Worm (Caenorhabditis elegans) whole organism, L2 larva: ENCODE measurements around the gene C04E6.7.

Experiments
- C34F6.9 ChIP-seq: fragments of 150-350 bp; optimal IDR thresholded peaks from 2 replicates; lab custom pipeline; 2014; ENCODE audit warnings: missing biosample characterization, missing genetic modification characterization
- R02D3.7 ChIP-seq: fragments of 150-350 bp; optimal IDR thresholded peaks from 2 replicates; lab custom pipeline; 2014; ENCODE audit warnings: missing biosample characterization, missing genetic modification characterization
- Y55F3AM.14 ChIP-seq: fragments of 200-800 bp; sonication (Bioruptor generic); optimal IDR thresholded peaks from 2 replicates; lab custom pipeline; 2018; ENCODE audit warnings: mild to moderate bottlenecking, missing genetic modification characterization, missing compliant biosample characterization
- ZK546.5 ChIP-seq: sonication (generic microtip); optimal IDR thresholded peaks from 2 replicates; lab custom pipeline; 2017; ENCODE audit warnings: missing biosample characterization, missing genetic modification characterization
- aly-2 ChIP-seq: fragments of 150-350 bp; optimal IDR thresholded peaks from 2 replicates; lab custom pipeline; 2014; ENCODE audit warnings: missing biosample characterization, missing genetic modification characterization
- ama-1 ChIP-seq: fragments of 150-350 bp; optimal IDR thresholded peaks from 2 replicates; lab custom pipeline; 2018; ENCODE audit warnings: inconsistent platforms
- ceh-16 ChIP-seq: fragments of 150-350 bp; optimal IDR thresholded peaks from 2 replicates; lab custom pipeline; 2014; ENCODE audit warnings: missing biosample characterization, missing genetic modification characterization
- ceh-82 ChIP-seq: fragments of 150-350 bp; optimal IDR thresholded peaks from 2 replicates; lab custom pipeline; 2014; ENCODE audit warnings: missing biosample characterization, missing genetic modification characterization
- dmd-4 ChIP-seq: sonication (generic microtip); optimal IDR thresholded peaks from 2 replicates; lab custom pipeline; 2017; ENCODE audit warnings: missing biosample characterization, missing genetic modification characterization
- egl-27 ChIP-seq: sonication (generic microtip); optimal IDR thresholded peaks from 3 replicates; lab custom pipeline; 2017; ENCODE audit warnings: missing biosample characterization, missing genetic modification reagents, missing genetic modification characterization
- fos-1 ChIP-seq: fragments of 150-350 bp; optimal IDR thresholded peaks from 2 replicates; lab custom pipeline; 2014; ENCODE audit warnings: missing biosample characterization, missing genetic modification characterization
- lin-11 ChIP-seq: fragments of 150-350 bp; sonication (generic microtip); optimal IDR thresholded peaks from 2 replicates; lab custom pipeline; 2014; ENCODE audit warnings: missing biosample characterization, missing genetic modification characterization, inconsistent platforms, mixed read lengths
- lin-39 ChIP-seq: fragments of 150-350 bp; optimal IDR thresholded peaks from 2 replicates; lab custom pipeline; 2014; ENCODE audit warnings: missing biosample characterization, missing genetic modification reagents, missing genetic modification characterization
- lsy-2 ChIP-seq, 2 experiments: fragments of 150-350 bp in 1 of 2; sonication (generic microtip) in 1 of 2; optimal IDR thresholded peaks; 2 replicates each; lab custom pipeline; 2014 to 2017; ENCODE audit warnings: missing biosample characterization in 2 of 2, missing genetic modification characterization in 2 of 2
- mbf-1 ChIP-seq: sonication (generic microtip); optimal IDR thresholded peaks from 2 replicates; lab custom pipeline; 2017; ENCODE audit warnings: missing biosample characterization, missing genetic modification characterization
- nhr-11 ChIP-seq: fragments of 150-350 bp; optimal IDR thresholded peaks from 2 replicates; lab custom pipeline; 2014; ENCODE audit warnings: missing biosample characterization, missing genetic modification characterization
- nhr-12 ChIP-seq: fragments of 150-350 bp; optimal IDR thresholded peaks from 2 replicates; lab custom pipeline; 2014; ENCODE audit warnings: missing biosample characterization, missing genetic modification characterization
- nhr-129 ChIP-seq: fragments of 150-350 bp; optimal IDR thresholded peaks from 2 replicates; lab custom pipeline; 2014; ENCODE audit warnings: missing biosample characterization, missing genetic modification characterization
- nhr-21 ChIP-seq: fragments of 150-350 bp; optimal IDR thresholded peaks from 2 replicates; lab custom pipeline; 2014; ENCODE audit warnings: missing biosample characterization, missing genetic modification characterization
- nhr-237 ChIP-seq: fragments of 150-350 bp; optimal IDR thresholded peaks from 2 replicates; lab custom pipeline; 2014; ENCODE audit warnings: missing biosample characterization, missing genetic modification characterization
- nhr-25 ChIP-seq: fragments of 150-350 bp; sonication (generic microtip); optimal IDR thresholded peaks from 3 replicates; lab custom pipeline; 2014; ENCODE audit warnings: missing biosample characterization, missing genetic modification characterization
- nhr-77 ChIP-seq: fragments of 150-350 bp; optimal IDR thresholded peaks from 2 replicates; lab custom pipeline; 2014; ENCODE audit warnings: missing biosample characterization, missing genetic modification characterization
- peb-1 ChIP-seq: fragments of 150-350 bp; optimal IDR thresholded peaks from 2 replicates; lab custom pipeline; 2014; ENCODE audit warnings: missing biosample characterization, missing genetic modification characterization
- sem-4 ChIP-seq: fragments of 150-350 bp; optimal IDR thresholded peaks from 2 replicates; lab custom pipeline; 2014; ENCODE audit warnings: missing biosample characterization, missing genetic modification reagents, missing genetic modification characterization
- skn-1 ChIP-seq: sonication (generic microtip); optimal IDR thresholded peaks from 2 replicates; lab custom pipeline; 2017; ENCODE audit warnings: missing biosample characterization, missing genetic modification characterization
- sma-3 ChIP-seq: sonication (generic microtip); optimal IDR thresholded peaks from 2 replicates; lab custom pipeline; 2016; ENCODE audit warnings: missing genetic modification reagents, missing genetic modification characterization, missing compliant biosample characterization
- sma-9 ChIP-seq, 2 experiments: fragments of 150-350 bp in 1 of 2; sonication (generic microtip) in 1 of 2; optimal IDR thresholded peaks; 2 replicates each; lab custom pipeline; 2014 to 2016; ENCODE audit warnings: missing genetic modification characterization in 2 of 2, mild to moderate bottlenecking in 1 of 2, missing biosample characterization in 1 of 2, missing compliant biosample characterization in 1 of 2, missing genetic modification reagents in 1 of 2, moderate library complexity in 1 of 2
- snpc-4 ChIP-seq: fragments of 150-350 bp; optimal IDR thresholded peaks from 2 replicates; lab custom pipeline; 2014; ENCODE audit warnings: missing biosample characterization, missing genetic modification characterization
- unc-39 ChIP-seq: fragments of 150-350 bp; optimal IDR thresholded peaks from 2 replicates; lab custom pipeline; 2014; ENCODE audit warnings: missing biosample characterization, missing genetic modification characterization
- unc-55 ChIP-seq: fragments of 150-350 bp; sonication (generic microtip); optimal IDR thresholded peaks from 3 replicates; lab custom pipeline; 2014; ENCODE audit warnings: missing biosample characterization, missing genetic modification reagents, missing genetic modification characterization
- unc-62 ChIP-seq: fragments of 150-350 bp; optimal IDR thresholded peaks from 2 replicates; lab custom pipeline; 2014; ENCODE audit warnings: missing biosample characterization, missing genetic modification reagents, missing genetic modification characterization
- zag-1 ChIP-seq: fragments of 150-350 bp; optimal IDR thresholded peaks from 2 replicates; lab custom pipeline; 2014; ENCODE audit warnings: missing biosample characterization, missing genetic modification characterization
- ztf-1 ChIP-seq: fragments of 200-800 bp; sonication (Bioruptor generic); conservative IDR thresholded peaks from 2 replicates; pipeline ENCODE4 v1.3.6; 2022; ENCODE audit warnings: missing genetic modification characterization, missing compliant biosample characterization
- ztf-11 ChIP-seq: sonication (generic microtip); optimal IDR thresholded peaks from 2 replicates; lab custom pipeline; 2017; ENCODE audit warnings: missing biosample characterization, missing genetic modification characterization
- ztf-4 ChIP-seq: fragments of 150-350 bp; optimal IDR thresholded peaks from 2 replicates; lab custom pipeline; 2014; ENCODE audit warnings: missing biosample characterization, missing genetic modification characterization

C04E6.7 gene

DNA sequence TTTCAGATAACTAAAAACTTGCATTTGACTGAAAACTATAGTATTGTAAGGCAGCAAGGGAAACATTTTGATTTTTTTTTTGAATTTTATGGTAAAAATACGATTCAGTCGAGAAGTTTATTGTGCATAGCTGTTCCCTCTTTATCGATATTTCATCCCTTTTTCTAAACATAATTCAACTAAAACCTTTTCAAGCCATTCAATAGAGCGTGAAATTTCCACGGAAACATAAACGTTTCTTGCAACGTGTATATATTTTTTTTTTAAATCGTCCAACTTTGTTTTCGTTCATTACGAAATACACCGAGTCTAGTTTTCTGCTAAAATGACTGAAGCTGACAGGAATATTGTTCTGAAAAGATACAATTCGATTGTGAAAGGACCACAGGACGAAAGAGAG is 21.4 kb upstream of the C04E6.7 start, which contains the start of gene C02G6.2:
TSS of gene C02G6.2 (plus strand) at position 301 of the 400 bp plus-strand sequence.
- TF ChIP-seq R02D3.7 (tag; lab: Kevin White, UChicago) (no peak), ztf-4 (tag; lab: Kevin White, UChicago) (no peak), ztf-11 (tag; lab: Kevin White, UChicago) (no peak), sem-4 (no peak), mbf-1 (tag; lab: Kevin White, UChicago) (no peak), Y55F3AM.14 (no peak), lsy-2 (tag; optimal IDR thresholded peaks at IDR 0.05; lab: Kevin White, UChicago) (no peak), C34F6.9 (tag; lab: Kevin White, UChicago) (no peak), zag-1 (tag; lab: Kevin White, UChicago) (no peak), nhr-12 (no peak), dmd-4 (no peak), nhr-237 (tag; lab: Kevin White, UChicago) (no peak), ceh-82 (tag; lab: Kevin White, UChicago) (no peak), unc-39 (tag; lab: Kevin White, UChicago) (no peak), unc-55 (no peak), nhr-25 (tag; lab: Kevin White, UChicago) (no peak)

ce11 chrV:5876966-5877365 is 16.1 kb upstream of the C04E6.7 start:
- no peak for TF ChIP-seq unc-62 (GFP tag; lab: Kevin White, UChicago)
- TF ChIP-seq, all 48 proteins: peak for 0

DNA sequence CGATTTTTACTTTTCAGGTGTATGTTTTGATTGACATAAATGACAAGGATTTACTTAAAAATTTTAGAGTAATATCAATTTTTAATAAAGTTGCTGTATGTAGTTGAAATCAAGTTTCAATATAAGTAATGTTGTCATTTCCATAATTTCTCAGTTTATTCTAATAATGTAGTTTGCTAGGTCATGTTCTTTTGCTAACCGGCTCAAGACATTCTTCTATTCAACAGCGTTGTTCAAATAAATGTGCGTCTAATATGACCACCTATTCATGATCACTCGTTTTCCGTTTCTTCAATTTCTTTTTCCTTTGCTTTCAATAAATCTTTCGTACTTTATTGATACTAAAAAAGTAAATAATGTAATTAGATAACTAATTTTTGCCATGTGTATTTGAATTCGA is 13.1 kb upstream of the C04E6.7 start, which contains the start of gene C02G6.3:
TSS of gene C02G6.3 (plus strand) at position 301 of the 400 bp plus-strand sequence.
- TF ChIP-seq mbf-1 (tag; lab: Kevin White, UChicago): no peak
- no peak for TF ChIP-seq aly-2 (tag; lab: Kevin White, UChicago)
- no peak for TF ChIP-seq lin-39
- no peak for TF ChIP-seq skn-1 (tag; lab: Kevin White, UChicago)
- no peak for TF ChIP-seq unc-39 (tag; lab: Kevin White, UChicago)
- no peak for TF ChIP-seq nhr-77 (tag; lab: Kevin White, UChicago)
- no peak for TF ChIP-seq Y55F3AM.14
- TF ChIP-seq ZK546.5 (tag; lab: Kevin White, UChicago): no peak
- TF ChIP-seq ceh-16 (tag; lab: Kevin White, UChicago): no peak
- no peak for TF ChIP-seq ama-1 (lab: Kevin White, UChicago)
- no peak for TF ChIP-seq lin-11 (tag; lab: Kevin White, UChicago)

ce11 chrV:5882429-5882828 is 10.7 kb upstream of the C04E6.7 start:
- no peak for TF ChIP-seq lin-11 (tag; lab: Kevin White, UChicago)
- TF ChIP-seq nhr-11: no peak
- TF ChIP-seq egl-27 (tag; lab: Kevin White, UChicago): no peak
- no peak for TF ChIP-seq nhr-25 (tag; lab: Kevin White, UChicago)
- no peak for TF ChIP-seq R02D3.7 (tag; lab: Kevin White, UChicago)
- no peak for TF ChIP-seq peb-1 (tag; lab: Kevin White, UChicago)
- no peak for TF ChIP-seq snpc-4 (tag; lab: Kevin White, UChicago)
- TF ChIP-seq nhr-129 (tag; lab: Kevin White, UChicago): no peak
- TF ChIP-seq nhr-237 (tag; lab: Kevin White, UChicago): no peak
- no peak for TF ChIP-seq sma-9 (GFP tag; optimal IDR thresholded peaks at IDR 0.05; lab: Kevin White, UChicago)
- TF ChIP-seq sma-9 (tag; optimal IDR thresholded peaks at IDR 0.05; lab: Kevin White, UChicago): no peak
- TF ChIP-seq sma-3 (GFP tag; lab: Kevin White, UChicago): no peak
- TF ChIP-seq mbf-1 (tag; lab: Kevin White, UChicago): no peak
- no peak for TF ChIP-seq ZK546.5 (tag; lab: Kevin White, UChicago)
- TF ChIP-seq dmd-4: no peak

- no peak for TF ChIP-seq nhr-21
- no peak for TF ChIP-seq fos-1 (tag; lab: Kevin White, UChicago)
- no peak for TF ChIP-seq nhr-237 (tag; lab: Kevin White, UChicago)
- TF ChIP-seq mbf-1 (tag; lab: Kevin White, UChicago): no peak
- no peak for TF ChIP-seq unc-62 (GFP tag; lab: Kevin White, UChicago)
- TF ChIP-seq egl-27 (tag; lab: Kevin White, UChicago): no peak
- no peak for TF ChIP-seq skn-1 (tag; lab: Kevin White, UChicago)
- no peak for TF ChIP-seq Y55F3AM.14
- no peak for TF ChIP-seq dmd-4
- TF ChIP-seq zag-1 (tag; lab: Kevin White, UChicago): no peak
- no peak for TF ChIP-seq aly-2 (tag; lab: Kevin White, UChicago)
- no peak for TF ChIP-seq nhr-25 (tag; lab: Kevin White, UChicago)
- no peak for TF ChIP-seq ztf-1
Observed at ce11 chrV:5883735-5884134, 9.4 kb upstream of the C04E6.7 start, which contains the start of gene C04E6.8. TSS of gene C04E6.8 (minus strand) at chrV:5883835.
